Fruit fly (Drosophila melanogaster): Measurements from ENCODE around the gene CG7991.

CG7991 gene

DNA sequence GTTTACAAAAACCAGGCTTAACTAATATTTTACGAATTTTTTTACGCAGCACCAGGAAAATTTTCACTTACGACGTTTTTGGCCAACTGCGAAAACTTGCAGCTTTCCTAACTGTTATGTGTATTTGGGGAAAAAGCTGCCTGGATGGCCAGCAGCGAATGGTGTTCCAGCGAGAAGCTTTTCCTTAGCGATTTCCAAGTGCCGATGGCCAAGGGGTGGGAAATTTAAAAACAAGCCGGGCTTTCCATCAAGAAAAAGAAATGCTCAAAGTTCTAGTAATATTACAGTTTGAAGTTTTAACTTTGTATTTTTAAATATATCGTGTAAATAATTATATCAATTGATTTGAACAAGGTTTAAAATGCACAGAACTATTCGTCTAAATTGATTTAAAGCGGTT is 36.9 kb upstream of the CG7991 start, which contains the start of gene nSyb:
Gene nSyb (minus strand): TSS at position 101 of the 400 bp plus-strand sequence.
- TF ChIP-seq Jra (GFP tag; optimal IDR thresholded peaks at IDR 0.05) (no peak), lola (GFP tag; optimal IDR thresholded peaks at IDR 0.05) (no peak), dsf (GFP tag; optimal IDR thresholded peaks at IDR 0.05; ENCODE audit: borderline replicate concordance) (no peak), jim (GFP tag; optimal IDR thresholded peaks at IDR 0.05) (no peak), br (GFP tag; optimal IDR thresholded peaks at IDR 0.05) (no peak), sage (GFP tag; optimal IDR thresholded peaks at IDR 0.05) (no peak), psq (GFP tag; optimal IDR thresholded peaks at IDR 0.05) (no peak), Hnf4 (GFP tag; optimal IDR thresholded peaks at IDR 0.05) (no peak), HLH106 (tag; optimal IDR thresholded peaks at IDR 0.05) (no peak), CrebA (GFP tag; optimal IDR thresholded peaks at IDR 0.05; ENCODE audit: borderline replicate concordance) (no peak), woc (GFP tag; optimal IDR thresholded peaks at IDR 0.05) (no peak), Dif (GFP tag; optimal IDR thresholded peaks at IDR 0.05; ENCODE audit: partially characterized antibody) (no peak), rgr (GFP tag; optimal IDR thresholded peaks at IDR 0.05) (no peak), Myc (optimal IDR thresholded peaks at IDR 0.05) (no peak), dmrt93B (GFP tag; optimal IDR thresholded peaks at IDR 0.05) (no peak), Hr78 (GFP tag; optimal IDR thresholded peaks at IDR 0.05) (no peak), OdsH (GFP tag; optimal IDR thresholded peaks at IDR 0.05) (no peak), Dfd (GFP tag; optimal IDR thresholded peaks at IDR 0.05) (no peak), CG9705 (GFP tag; optimal IDR thresholded peaks at IDR 0.05) (no peak)

DNA sequence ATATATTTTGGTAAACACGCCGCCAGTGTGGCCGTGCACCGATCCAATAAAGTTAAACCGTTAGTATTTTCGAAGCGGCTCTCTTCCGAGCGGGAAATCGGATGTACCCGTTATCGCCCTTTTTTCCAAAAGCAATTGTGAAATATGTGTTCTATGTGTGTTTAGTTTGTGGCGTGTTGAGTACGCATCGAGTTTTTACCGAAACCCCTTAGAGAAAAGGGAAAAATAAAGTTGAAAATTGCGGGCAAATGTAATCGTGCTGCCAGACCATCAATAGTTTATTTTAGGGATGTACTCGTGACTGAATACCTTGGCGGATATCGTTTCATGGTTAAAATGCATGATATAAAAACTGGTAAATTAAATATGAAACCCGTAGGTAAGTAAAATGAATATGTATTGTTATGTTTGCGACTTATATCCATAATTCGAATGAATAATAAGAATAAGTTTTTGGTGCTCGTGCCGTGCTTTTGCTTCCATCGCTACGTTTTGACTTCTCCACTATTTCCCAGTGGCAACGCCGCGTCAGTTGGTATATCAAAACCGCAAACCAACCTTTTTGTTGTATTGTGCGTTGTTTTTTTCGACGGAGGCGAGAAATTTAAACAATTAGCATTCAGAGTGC is 35.2 kb upstream of the CG7991 start, which contains the start of the genes Mettl2 and Bgb:
Gene Mettl2 (minus strand): TSS at position 51 of the 628 bp plus-strand sequence.
Gene Bgb (plus strand): TSS at position 527 of the 628 bp plus-strand sequence.
- TF ChIP-seq Mio (GFP tag; optimal IDR thresholded peaks at IDR 0.05) (no peak), h (GFP tag; optimal IDR thresholded peaks at IDR 0.05) (peak; percentile 86), jim (GFP tag; optimal IDR thresholded peaks at IDR 0.05) (no peak), woc (GFP tag; optimal IDR thresholded peaks at IDR 0.05) (peak; percentile 94), tai (GFP tag; optimal IDR thresholded peaks at IDR 0.05) (no peak), brk (GFP tag; optimal IDR thresholded peaks at IDR 0.05) (no peak), HLH106 (tag; optimal IDR thresholded peaks at IDR 0.05) (peak; percentile 89), foxo (GFP tag; optimal IDR thresholded peaks at IDR 0.05) (peak in 1 of 2 experiments; percentile 89), CG32264 (GFP tag; optimal IDR thresholded peaks at IDR 0.05) (peak; percentile 56), Hnf4 (GFP tag; optimal IDR thresholded peaks at IDR 0.05) (no peak), CG9705 (GFP tag; optimal IDR thresholded peaks at IDR 0.05) (peak; percentile 79), CrebA (GFP tag; optimal IDR thresholded peaks at IDR 0.05; ENCODE audit: borderline replicate concordance) (no peak), sv (GFP tag; optimal IDR thresholded peaks at IDR 0.05) (peak; percentile 62), Hr83 (GFP tag; optimal IDR thresholded peaks at IDR 0.05; ENCODE audit: poor library complexity, severe bottlenecking) (peak; percentile 8), dmrt93B (GFP tag; optimal IDR thresholded peaks at IDR 0.05) (peak; percentile 77), sage (GFP tag; optimal IDR thresholded peaks at IDR 0.05) (no peak), rgr (GFP tag; optimal IDR thresholded peaks at IDR 0.05) (peak; percentile 88), Rel (GFP tag; optimal IDR thresholded peaks at IDR 0.05) (no peak), Rel (tag; optimal IDR thresholded peaks at IDR 0.05) (peak; percentile 16), usp (GFP tag; optimal IDR thresholded peaks at IDR 0.05) (no peak), Jra (GFP tag; optimal IDR thresholded peaks at IDR 0.05) (no peak), Sp1 (GFP tag; optimal IDR thresholded peaks at IDR 0.05) (peak; percentile 54), ey (GFP tag; optimal IDR thresholded peaks at IDR 0.05) (peak; percentile 83), OdsH (GFP tag; optimal IDR thresholded peaks at IDR 0.05) (peak; percentile 71), psq (GFP tag; optimal IDR thresholded peaks at IDR 0.05) (peak; percentile 62), Vsx2 (GFP tag; optimal IDR thresholded peaks at IDR 0.05; ENCODE audit: partially characterized antibody) (no peak), br (GFP tag; optimal IDR thresholded peaks at IDR 0.05) (peak; percentile 82), pan (optimal IDR thresholded peaks at IDR 0.05) (no peak), Abd-B (GFP tag; optimal IDR thresholded peaks at IDR 0.05) (no peak), fru (GFP tag; optimal IDR thresholded peaks at IDR 0.05) (peak; percentile 86), Dfd (GFP tag; optimal IDR thresholded peaks at IDR 0.05) (no peak)

DNA sequence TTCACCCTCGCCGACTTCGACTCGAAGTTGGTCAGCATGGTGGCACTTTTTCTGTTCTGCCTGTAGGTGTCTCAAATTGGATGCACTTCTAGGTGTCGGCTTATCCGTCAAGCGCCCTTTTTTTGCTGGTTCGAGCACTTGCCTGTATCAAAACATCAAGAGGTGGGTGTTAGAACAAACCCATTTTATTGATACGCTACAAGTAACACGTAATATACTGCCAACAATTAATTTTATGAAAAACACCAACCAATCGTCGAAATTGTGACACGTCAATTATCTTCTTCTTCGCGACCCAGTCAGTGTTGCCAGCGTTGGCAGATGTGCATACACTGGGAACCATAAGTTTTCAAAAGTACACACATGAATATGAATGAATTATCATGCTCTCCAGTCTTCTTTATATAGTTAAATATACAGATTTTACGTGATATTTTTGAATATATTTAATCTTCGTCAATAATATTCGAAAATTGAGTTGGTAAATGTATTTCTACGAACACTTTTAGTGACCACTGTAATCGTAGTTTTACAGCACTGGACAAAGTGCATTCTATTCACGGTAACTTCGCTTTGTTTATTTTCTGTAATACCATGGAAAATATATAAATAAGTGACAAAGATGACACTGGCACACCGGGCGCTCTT is 29.5 kb upstream of the CG7991 start, which contains the start of the genes alphaCOP and CG13919:
Gene alphaCOP (minus strand): TSS at position 280 of the 648 bp plus-strand sequence.
Gene CG13919 (plus strand): TSS at position 548 of the 648 bp plus-strand sequence.
- peak; percentile 99 for TF ChIP-seq h (GFP tag; optimal IDR thresholded peaks at IDR 0.05)
- TF ChIP-seq ey (GFP tag; optimal IDR thresholded peaks at IDR 0.05), result peak; percentile 95
- peak; percentile 96 for TF ChIP-seq br (GFP tag; optimal IDR thresholded peaks at IDR 0.05)
- TF ChIP-seq OdsH (GFP tag; optimal IDR thresholded peaks at IDR 0.05), result peak; percentile 97
- TF ChIP-seq woc (GFP tag; optimal IDR thresholded peaks at IDR 0.05), result peak; percentile 96
- no peak for TF ChIP-seq Hr78 (GFP tag; optimal IDR thresholded peaks at IDR 0.05)
- TF ChIP-seq fru (GFP tag; optimal IDR thresholded peaks at IDR 0.05), result peak; percentile 95
- peak; percentile 96 for TF ChIP-seq Jra (GFP tag; optimal IDR thresholded peaks at IDR 0.05)
- peak; percentile 60 for TF ChIP-seq Mio (GFP tag; optimal IDR thresholded peaks at IDR 0.05)
- TF ChIP-seq rgr (GFP tag; optimal IDR thresholded peaks at IDR 0.05), result peak; percentile 98
- peak; percentile 78 for TF ChIP-seq GATAd (GFP tag; optimal IDR thresholded peaks at IDR 0.05)
- no peak for TF ChIP-seq lola (GFP tag; optimal IDR thresholded peaks at IDR 0.05)
- no peak for TF ChIP-seq pan (optimal IDR thresholded peaks at IDR 0.05)
- TF ChIP-seq HLH106 (tag; optimal IDR thresholded peaks at IDR 0.05), result peak; percentile 98
- TF ChIP-seq Rel (GFP tag; optimal IDR thresholded peaks at IDR 0.05), result peak; percentile 88
- TF ChIP-seq Rel (tag; optimal IDR thresholded peaks at IDR 0.05), result peak; percentile 83
- peak; percentile 94 for TF ChIP-seq dsf (GFP tag; optimal IDR thresholded peaks at IDR 0.05; ENCODE audit: borderline replicate concordance)
- TF ChIP-seq foxo (GFP tag; optimal IDR thresholded peaks at IDR 0.05), result peak; percentile 80 to 98
- TF ChIP-seq psq (GFP tag; optimal IDR thresholded peaks at IDR 0.05), result peak; percentile 95
- TF ChIP-seq dl (GFP tag; optimal IDR thresholded peaks at IDR 0.05; ENCODE audit: insufficient read depth in 1 of 2, partially characterized antibody in 2 of 2), result no peak
- TF ChIP-seq Sp1 (GFP tag; optimal IDR thresholded peaks at IDR 0.05), result peak; percentile 97
- TF ChIP-seq CG9705 (GFP tag; optimal IDR thresholded peaks at IDR 0.05), result peak; percentile 86
- no peak for TF ChIP-seq brk (GFP tag; optimal IDR thresholded peaks at IDR 0.05)
- peak; percentile 91 for TF ChIP-seq CG32264 (GFP tag; optimal IDR thresholded peaks at IDR 0.05)
- no peak for TF ChIP-seq Abd-B (GFP tag; optimal IDR thresholded peaks at IDR 0.05)
- no peak for TF ChIP-seq Hnf4 (GFP tag; optimal IDR thresholded peaks at IDR 0.05)
- peak; percentile 83 for TF ChIP-seq Hr83 (GFP tag; optimal IDR thresholded peaks at IDR 0.05; ENCODE audit: poor library complexity, severe bottlenecking)
- TF ChIP-seq Dif (GFP tag; optimal IDR thresholded peaks at IDR 0.05; ENCODE audit: partially characterized antibody), result no peak
- TF ChIP-seq Vsx2 (GFP tag; optimal IDR thresholded peaks at IDR 0.05; ENCODE audit: partially characterized antibody), result no peak
